Fruit fly (Drosophila melanogaster): ENCODE measurements around the gene CG7607.

Gene CG7607

DNA sequence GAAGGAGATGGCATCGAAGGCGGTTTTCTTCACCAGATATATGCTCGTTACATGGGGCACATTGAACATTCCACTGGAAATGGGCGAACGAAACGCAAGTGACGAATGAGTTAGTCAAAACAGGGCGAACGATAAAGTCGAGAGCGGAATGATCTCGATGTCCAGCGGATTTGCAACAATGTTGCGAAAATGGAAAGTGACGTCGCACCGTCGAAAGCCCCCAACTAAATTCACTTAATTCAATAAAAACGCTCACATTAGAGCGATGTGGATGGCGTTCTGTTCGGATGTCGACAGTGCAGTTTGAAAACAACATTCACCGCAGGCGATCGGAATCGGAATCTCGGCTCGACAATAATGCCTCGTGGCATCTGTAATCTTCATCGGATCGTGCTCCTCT is at the start of gene CG7607:
Gene CG7607 (plus strand): TSS at position 301 of the 400 bp plus-strand sequence.
- TF ChIP-seq CG8478 (optimal IDR thresholded peaks at IDR 0.05) = no peak
- no peak for TF ChIP-seq CTCF (optimal IDR thresholded peaks at IDR 0.05)

DNA sequence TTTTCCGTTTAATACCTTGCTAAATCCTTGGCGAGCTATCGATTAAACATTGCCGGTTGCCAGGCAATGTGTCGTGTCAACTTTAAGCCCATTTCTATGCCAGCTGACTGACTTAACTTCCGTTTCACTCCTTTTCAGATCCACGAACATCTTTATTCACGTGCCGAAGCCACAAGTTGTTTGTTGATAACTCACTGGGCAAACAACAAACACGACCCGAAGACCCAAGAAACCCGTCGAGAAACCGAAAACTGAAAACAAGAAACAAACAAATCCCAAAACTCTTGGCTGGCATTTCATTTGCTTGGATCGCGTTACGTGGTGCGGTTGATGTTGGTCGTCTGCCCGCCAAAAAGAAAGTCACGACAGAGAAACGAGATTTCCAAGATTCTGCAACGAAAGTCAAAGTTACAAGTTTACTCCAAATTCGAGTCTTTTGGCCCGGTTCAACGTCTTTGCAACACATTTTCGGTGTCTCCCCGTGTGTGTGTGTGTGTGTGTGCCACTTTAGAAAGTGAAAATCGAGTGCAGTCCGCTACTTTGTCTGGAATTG is 48.6 kb upstream of the CG7607 start, which contains the start of gene CG6216:
Gene CG6216 (minus strand): TSS at position 51 of the 553 bp plus-strand sequence.
- TF ChIP-seq CG8478 (optimal IDR thresholded peaks at IDR 0.05) (no peak), CTCF (optimal IDR thresholded peaks at IDR 0.05) (no peak)

DNA sequence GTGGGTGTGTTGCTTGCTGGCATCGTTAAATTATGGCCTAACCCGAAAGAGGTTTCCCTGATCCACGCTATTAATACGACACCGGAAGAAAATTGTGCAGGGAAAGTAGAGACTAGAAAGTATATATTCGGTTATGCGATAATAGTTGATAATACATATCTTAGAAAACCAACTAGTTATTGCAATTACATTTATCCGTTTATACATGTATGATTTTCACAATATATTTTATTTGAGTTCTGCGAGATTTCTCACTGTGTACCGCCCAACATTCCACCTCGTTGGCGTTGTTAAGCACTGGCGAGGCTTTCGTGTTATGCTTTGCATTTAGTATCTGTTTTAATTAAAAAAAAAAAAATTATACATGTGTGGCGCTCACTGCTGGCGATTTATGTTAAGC is 44.0 kb upstream of the CG7607 start:
- no peak for TF ChIP-seq CG8478 (optimal IDR thresholded peaks at IDR 0.05)
- TF ChIP-seq CTCF (optimal IDR thresholded peaks at IDR 0.05) = no peak

DNA sequence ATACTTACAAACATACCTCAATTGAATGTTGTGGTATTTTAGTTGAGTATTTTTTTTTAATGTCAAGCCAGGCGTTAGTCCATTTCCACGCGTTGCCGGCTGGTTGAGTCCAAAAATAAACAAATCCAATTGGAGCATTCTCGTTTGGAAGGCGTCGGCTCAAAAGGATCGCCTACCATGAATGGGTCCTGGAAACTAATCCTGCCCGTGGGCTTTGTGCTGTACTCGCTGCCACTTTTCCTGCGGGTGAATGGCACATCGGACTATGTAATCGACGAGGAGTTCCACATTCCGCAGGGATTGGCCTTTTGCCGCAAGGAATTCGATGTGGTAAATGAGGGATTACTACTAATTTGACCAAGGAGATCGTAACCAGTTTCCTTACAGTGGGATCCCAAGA is 34.5 kb upstream of the CG7607 start, which contains the start of gene Alg10:
Gene Alg10 (plus strand): TSS at position 73 of the 400 bp plus-strand sequence.
- TF ChIP-seq CG8478 (optimal IDR thresholded peaks at IDR 0.05) = no peak
- no peak for TF ChIP-seq CTCF (optimal IDR thresholded peaks at IDR 0.05)

DNA sequence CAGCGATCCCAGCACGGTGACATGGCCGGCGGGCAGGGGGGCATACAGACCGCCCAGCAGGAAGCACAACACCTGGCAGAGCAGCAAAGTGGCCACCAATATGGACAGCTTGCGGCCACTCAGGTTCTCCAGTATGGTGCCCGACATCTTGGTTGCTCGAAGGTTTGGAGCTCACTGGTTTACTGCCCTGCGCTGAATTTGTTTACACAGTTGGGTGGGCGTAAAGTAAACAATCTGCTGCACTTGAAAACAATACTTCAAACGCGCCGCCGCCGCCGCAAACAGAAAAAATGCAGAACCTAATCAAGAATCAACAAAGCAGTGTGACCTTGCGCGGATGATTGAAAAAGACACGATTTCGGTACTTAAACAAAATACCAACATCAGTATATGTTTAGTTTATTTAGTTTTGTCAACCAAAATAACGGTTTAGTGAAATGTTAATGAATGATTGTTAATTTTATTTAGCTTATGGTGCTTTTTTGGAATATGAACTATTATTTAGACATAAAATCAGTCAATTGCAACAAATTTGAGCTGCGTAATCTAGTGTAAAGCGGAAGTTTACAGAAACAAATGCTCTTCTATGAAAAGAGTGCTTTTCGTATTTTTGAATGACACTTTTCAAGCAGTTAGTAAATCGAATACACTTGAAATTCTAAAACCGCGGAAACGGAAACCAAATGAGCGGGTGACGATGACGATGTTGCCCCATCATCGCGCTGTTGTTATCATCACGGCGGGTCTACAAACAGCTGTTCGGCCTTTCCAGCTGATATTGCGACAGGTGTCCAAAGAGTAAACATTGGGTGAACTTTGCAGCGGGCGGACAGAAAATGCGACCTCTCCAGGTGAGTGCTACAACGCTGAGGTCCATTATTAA is 29.9 kb upstream of the CG7607 start, which contains the start of the genes wls and Adck5:
Gene wls (minus strand): TSS at position 327 of the 883 bp plus-strand sequence.
Gene Adck5 (plus strand): TSS at position 519 of the 883 bp plus-strand sequence.
- no peak for TF ChIP-seq CG8478 (optimal IDR thresholded peaks at IDR 0.05)
- TF ChIP-seq CTCF (optimal IDR thresholded peaks at IDR 0.05) = no peak

DNA sequence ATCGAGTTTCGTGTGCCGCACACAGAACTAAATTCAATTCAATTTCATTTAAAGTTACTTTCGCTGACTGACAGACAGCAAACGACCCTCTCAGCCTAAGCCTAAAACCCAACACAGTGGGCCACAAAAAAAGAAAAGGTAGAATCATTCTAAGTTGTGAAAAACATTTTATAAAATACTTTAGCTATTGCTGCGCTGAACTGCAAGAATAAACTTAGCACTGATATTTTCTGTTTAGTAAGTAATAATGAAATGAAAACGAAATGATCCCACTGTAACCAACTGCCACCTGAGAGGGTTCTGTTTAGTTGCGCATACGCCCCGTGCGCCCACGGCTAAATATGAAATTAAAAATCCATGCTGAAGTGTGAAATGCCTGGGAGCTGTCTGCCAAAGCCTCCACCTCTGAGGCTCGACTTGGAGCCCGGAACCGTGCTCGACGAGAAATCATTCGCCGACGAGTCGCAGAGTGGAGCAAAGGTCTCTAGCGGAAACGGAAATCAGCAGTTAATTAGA is 26.3 kb upstream of the CG7607 start, which contains the start of gene CG14142:
Gene CG14142 (plus strand): TSS at position 466 of the 516 bp plus-strand sequence.
- no peak for TF ChIP-seq CG8478 (optimal IDR thresholded peaks at IDR 0.05)
- TF ChIP-seq CTCF (optimal IDR thresholded peaks at IDR 0.05) = no peak

DNA sequence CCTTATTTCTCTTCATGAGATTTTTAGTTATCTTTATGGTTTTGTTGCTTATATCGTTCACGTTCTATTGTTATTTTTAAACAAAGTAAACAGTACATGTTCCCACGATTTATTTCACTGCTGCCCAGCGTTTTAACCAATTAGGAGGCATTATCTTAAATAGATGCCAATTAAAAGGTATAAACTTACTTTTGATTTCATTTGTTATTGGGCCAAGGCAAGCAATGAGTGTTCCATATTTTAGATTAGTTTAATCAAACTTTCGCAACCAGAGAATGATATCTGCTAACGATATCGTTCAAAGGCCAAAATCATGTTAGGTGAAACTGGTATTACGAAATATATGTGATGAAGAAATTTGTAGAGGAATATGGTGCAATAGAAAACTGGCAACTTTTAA is 16.4 kb upstream of the CG7607 start:
- no peak for TF ChIP-seq CG8478 (optimal IDR thresholded peaks at IDR 0.05)
- TF ChIP-seq CTCF (optimal IDR thresholded peaks at IDR 0.05) = no peak

DNA sequence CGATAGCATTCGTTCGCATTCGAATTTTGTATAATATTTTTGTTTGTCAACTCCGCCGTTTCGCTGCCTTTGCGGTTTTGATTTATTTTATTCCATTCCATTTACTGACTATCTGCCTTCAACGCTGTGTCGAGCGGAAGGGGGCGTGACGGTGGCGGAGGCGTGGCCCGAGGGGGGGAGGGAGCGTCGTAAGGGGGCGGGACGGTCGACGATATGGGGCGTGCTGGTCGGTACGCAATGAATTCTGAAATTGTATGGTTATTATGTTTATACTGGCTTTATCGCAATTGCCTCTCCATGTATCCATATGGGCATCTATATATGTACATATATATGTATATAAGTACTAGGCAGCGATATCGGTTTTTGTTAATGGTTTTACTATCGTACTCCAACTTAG is 15.5 kb upstream of the CG7607 start:
- TF ChIP-seq CG8478 (optimal IDR thresholded peaks at IDR 0.05) (no peak), CTCF (optimal IDR thresholded peaks at IDR 0.05) (no peak)

DNA sequence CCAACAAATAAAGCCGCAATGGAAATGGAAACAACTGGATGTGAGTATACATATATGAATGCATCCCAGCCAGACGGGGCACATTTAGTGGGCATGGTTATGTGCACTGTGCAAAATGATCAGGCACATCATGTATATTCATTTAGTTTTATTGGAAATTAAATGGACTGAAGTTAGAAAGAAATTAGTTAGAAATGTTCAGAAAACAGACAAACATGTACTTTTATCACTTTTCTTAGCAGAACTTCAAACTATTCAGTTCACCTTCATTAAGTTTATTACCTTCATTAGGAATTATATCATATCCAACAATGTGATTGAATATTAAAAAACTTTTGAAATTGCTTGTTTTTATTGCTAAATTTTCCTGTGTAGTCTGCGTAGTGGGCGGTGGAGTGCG is 12.7 kb upstream of the CG7607 start:
- TF ChIP-seq CG8478 (optimal IDR thresholded peaks at IDR 0.05) (no peak), CTCF (optimal IDR thresholded peaks at IDR 0.05) (no peak)

DNA sequence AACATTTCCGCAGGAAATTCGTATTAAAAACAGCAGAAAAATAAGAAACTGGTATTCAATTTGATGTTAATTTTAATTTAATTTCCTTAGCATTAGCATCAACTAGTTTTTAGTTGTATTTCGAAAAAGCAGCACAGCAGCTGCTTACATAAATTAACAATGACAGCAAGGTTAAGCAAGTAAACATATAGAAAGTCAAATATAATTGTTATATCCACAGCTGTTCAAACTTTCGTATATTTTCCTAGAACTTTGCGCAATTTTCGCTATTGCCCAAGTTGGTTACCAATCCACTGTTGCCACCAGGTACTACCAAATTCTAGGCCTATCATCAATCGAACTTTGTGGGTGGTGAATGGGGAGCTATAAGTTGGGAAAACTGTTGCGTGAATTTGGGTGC is 9.4 kb upstream of the CG7607 start:
- no peak for TF ChIP-seq CG8478 (optimal IDR thresholded peaks at IDR 0.05)
- no peak for TF ChIP-seq CTCF (optimal IDR thresholded peaks at IDR 0.05)

DNA sequence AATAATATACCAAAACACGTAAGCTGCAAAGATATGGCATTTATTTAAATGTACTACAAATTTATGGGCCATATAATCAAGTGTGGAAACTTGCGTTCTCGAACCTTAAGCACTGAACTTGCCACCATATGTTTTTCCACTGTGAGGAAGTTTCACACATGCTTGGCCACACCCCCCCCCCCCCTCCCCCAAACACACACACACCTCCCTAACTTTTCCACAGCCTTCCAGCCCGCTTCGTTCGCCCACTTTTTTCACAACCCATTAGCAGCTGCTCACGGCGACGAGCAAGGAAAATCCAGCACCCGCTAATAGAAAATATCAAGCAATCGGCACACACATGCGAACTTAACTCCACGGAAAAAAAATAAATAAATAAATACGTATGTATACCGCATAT is 4.1 kb upstream of the CG7607 start:
- TF ChIP-seq CG8478 (optimal IDR thresholded peaks at IDR 0.05) = no peak
- no peak for TF ChIP-seq CTCF (optimal IDR thresholded peaks at IDR 0.05)

DNA sequence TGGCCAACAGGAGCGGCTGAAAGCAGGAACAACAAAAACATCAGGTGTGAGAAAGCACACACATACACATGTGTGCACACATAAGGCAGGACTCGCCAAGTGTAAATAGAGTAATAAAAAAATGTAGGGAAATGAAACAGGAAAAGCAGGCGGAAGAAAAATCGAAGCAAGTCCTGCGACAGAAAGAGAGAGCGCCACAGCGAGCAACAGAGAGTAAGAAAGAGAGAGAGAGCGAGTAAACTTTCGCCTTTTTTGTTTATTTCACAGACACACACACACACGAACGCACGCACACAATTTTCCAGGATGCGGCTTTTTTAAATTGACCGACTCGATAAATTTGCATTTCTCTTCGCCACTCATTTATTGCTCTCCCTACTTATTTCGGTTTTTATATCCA is 2.6 kb upstream of the CG7607 start:
- TF ChIP-seq CTCF (optimal IDR thresholded peaks at IDR 0.05) (no peak), CG8478 (optimal IDR thresholded peaks at IDR 0.05) (no peak)

DNA sequence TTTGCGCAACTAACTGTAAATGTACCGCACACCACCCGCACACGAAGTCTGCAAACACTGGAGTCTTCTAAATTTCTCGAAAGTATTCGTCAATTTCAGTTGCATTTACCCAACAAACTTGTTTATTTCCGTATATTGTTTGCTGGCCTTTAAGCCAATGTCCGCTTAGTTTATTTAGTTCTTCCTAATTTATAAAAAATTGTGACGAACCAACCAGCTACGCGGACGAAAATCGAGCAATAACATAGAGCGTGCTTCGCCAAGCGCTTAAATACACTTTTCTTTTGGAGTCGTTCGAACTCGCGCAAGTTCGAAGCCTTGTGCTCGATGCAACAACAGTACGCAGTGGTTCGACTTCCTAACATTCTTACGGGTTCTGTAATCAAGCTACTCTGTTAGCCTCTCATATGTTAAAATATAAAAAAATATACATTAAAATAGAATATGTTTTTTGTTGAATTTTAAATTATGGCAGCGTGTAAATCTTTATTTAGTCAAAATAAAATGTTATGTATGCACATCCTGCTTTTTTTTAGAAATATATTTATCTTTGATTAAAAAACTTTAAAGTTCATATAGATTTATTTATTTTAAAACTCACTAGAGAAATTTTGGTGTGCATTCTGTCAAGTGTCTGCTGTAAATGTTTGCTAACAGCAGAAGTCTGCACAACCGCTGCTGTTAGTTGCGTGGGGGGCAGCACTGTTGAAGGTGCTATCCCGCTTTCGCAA is 2.0 kb upstream of the CG7607 start, which contains the start of gene GlcAT-P:
Gene GlcAT-P (minus strand): TSS at position 246 of the 731 bp plus-strand sequence.
- TF ChIP-seq CTCF (optimal IDR thresholded peaks at IDR 0.05) (no peak), CG8478 (optimal IDR thresholded peaks at IDR 0.05) (no peak)

DNA sequence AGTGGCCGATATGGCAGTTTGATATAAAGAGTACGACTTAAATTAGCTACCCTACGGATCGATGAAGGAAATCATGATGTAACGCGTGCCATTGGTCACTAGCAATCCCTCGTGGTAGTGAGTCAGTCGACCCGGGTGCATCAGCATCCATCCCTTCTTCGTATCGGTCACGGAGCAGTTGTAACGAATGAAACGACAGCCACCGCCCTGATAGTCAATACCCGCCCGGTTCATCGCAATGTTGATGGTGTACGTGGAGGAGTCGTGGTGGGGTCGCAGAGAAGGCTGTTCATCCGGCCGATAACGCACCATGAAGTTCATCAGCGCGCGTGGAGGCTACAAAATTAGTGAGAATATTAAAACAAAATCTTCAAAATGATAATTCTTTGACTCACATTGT is 1.0 kb upstream of the CG7607 start:
- TF ChIP-seq CG8478 (optimal IDR thresholded peaks at IDR 0.05) = no peak
- TF ChIP-seq CTCF (optimal IDR thresholded peaks at IDR 0.05) = no peak

DNA sequence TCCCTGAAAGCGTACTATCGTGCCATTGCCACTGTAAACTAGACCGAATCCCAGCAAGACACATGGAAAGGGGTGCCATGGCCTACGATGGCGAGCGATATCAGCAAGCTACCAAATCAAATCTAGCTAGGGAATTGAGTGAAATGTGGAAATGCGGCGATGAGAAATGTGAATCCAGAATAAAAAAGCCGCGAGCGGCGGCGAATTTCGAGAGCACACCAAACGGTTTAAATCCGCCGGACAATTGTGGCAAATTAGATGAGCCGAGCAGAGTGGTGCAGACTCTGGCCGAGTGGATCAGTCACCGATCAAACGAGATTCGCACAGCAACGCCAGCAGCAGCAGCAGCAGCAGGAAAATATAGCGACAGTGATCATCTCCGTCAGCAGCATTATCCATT is 1.6 kb downstream of the CG7607 start, which contains the start of gene nkt:
Gene nkt (plus strand): TSS at position 301 of the 400 bp plus-strand sequence.
- TF ChIP-seq CG8478 (optimal IDR thresholded peaks at IDR 0.05) = no peak
- TF ChIP-seq CTCF (optimal IDR thresholded peaks at IDR 0.05) = no peak
